Worm (Caenorhabditis elegans): Measurements from ENCODE around the gene srh-78.
A peak's percentile ranks its signal among the peaks of the same experiment; 100 is the strongest.

Gene srh-78

ce11 chrV:216847-217246, at the start of gene srh-78:
Gene srh-78 (plus strand): TSS chrV:217147.
- no peak for TF ChIP-seq che-1 (tag; optimal IDR thresholded peaks at IDR 0.05)
- no peak for TF ChIP-seq hlh-15 (tag; optimal IDR thresholded peaks at IDR 0.05)
- TF ChIP-seq eyg-1 (tag; optimal IDR thresholded peaks at IDR 0.05): no peak
- TF ChIP-seq unc-55 (GFP tag; optimal IDR thresholded peaks at IDR 0.05): no peak
- no peak for TF ChIP-seq K09A11.1 (tag; optimal IDR thresholded peaks at IDR 0.05; ENCODE audit: insufficient read depth)
- no peak for TF ChIP-seq dmd-4 (tag; optimal IDR thresholded peaks at IDR 0.05; ENCODE audit: borderline replicate concordance)
- TF ChIP-seq ceh-18 (tag; optimal IDR thresholded peaks at IDR 0.05): no peak
- TF ChIP-seq zip-5 (tag; optimal IDR thresholded peaks at IDR 0.05): no peak
- no peak for TF ChIP-seq syd-9 (tag; optimal IDR thresholded peaks at IDR 0.05)
- no peak for TF ChIP-seq Y22D7AL.16 (tag; optimal IDR thresholded peaks at IDR 0.05)
- no peak for TF ChIP-seq lin-11 (tag; optimal IDR thresholded peaks at IDR 0.05)
- no peak for TF ChIP-seq unc-3 (GFP tag; conservative IDR thresholded peaks at IDR 0.05)
- no peak for TF ChIP-seq unc-3 (tag; optimal IDR thresholded peaks at IDR 0.05)
- TF ChIP-seq pros-1 (tag; optimal IDR thresholded peaks at IDR 0.05): no peak
- no peak for TF ChIP-seq ceh-9 (tag; optimal IDR thresholded peaks at IDR 0.05)
- TF ChIP-seq ceh-22 (tag; optimal IDR thresholded peaks at IDR 0.05): no peak
- TF ChIP-seq sdc-2 (tag; optimal IDR thresholded peaks at IDR 0.05): no peak
- no peak for TF ChIP-seq sox-4 (tag; optimal IDR thresholded peaks at IDR 0.05)
- TF ChIP-seq hlh-13 (GFP tag; optimal IDR thresholded peaks at IDR 0.05): no peak

- TF ChIP-seq pha-4 (tag; optimal IDR thresholded peaks at IDR 0.05): no peak
- no peak for TF ChIP-seq pha-2 (tag; optimal IDR thresholded peaks at IDR 0.05)
- no peak for TF ChIP-seq elt-2 (tag; optimal IDR thresholded peaks at IDR 0.05)
- TF ChIP-seq ref-2 (tag; optimal IDR thresholded peaks at IDR 0.05): no peak
- no peak for TF ChIP-seq ceh-30 (tag; optimal IDR thresholded peaks at IDR 0.05)
- no peak for TF ChIP-seq rnt-1 (tag; optimal IDR thresholded peaks at IDR 0.05)
- TF ChIP-seq Y22D7AL.16 (tag; optimal IDR thresholded peaks at IDR 0.05): no peak
- TF ChIP-seq fax-1 (tag; optimal IDR thresholded peaks at IDR 0.05): no peak
These were observed 44.8 kb upstream of the srh-78 start, which contains the start of gene cfap-36 for ce11 chrV:172110-172509. Gene cfap-36 (minus strand): TSS chrV:172210.

ce11 chrV:173437-173836, 43.5 kb upstream of the srh-78 start:
- no peak for TF ChIP-seq ztf-16 (tag; optimal IDR thresholded peaks at IDR 0.05)
- peak; percentile 1 for TF ChIP-seq T23F11.4 (GFP tag; optimal IDR thresholded peaks at IDR 0.05)

ce11 chrV:174520-174919, 42.4 kb upstream of the srh-78 start:
- TF ChIP-seq ceh-14 (tag; optimal IDR thresholded peaks at IDR 0.05) (no peak), nfya-1 (tag; optimal IDR thresholded peaks at IDR 0.05) (peak; percentile 73), tbx-2 (tag; optimal IDR thresholded peaks at IDR 0.05) (no peak)

ce11 chrV:176870-177467, 40.0 kb upstream of the srh-78 start, which contains the start of gene cul-3:
Gene cul-3 (plus strand): TSS chrV:177417.
- TF ChIP-seq syd-9 (tag; optimal IDR thresholded peaks at IDR 0.05) (no peak), unc-42 (tag; optimal IDR thresholded peaks at IDR 0.05) (peak; percentile 4), ceh-48 (tag; optimal IDR thresholded peaks at IDR 0.05) (no peak), ztf-16 (tag; optimal IDR thresholded peaks at IDR 0.05) (peak; percentile 17), tbx-2 (tag; optimal IDR thresholded peaks at IDR 0.05) (no peak), hlh-30 (tag; optimal IDR thresholded peaks at IDR 0.05; ENCODE audit: insufficient read depth) (no peak), hlh-8 (tag; optimal IDR thresholded peaks at IDR 0.05) (no peak), ceh-9 (tag; optimal IDR thresholded peaks at IDR 0.05) (no peak), ceh-34 (tag; optimal IDR thresholded peaks at IDR 0.05) (no peak), nfya-1 (tag; optimal IDR thresholded peaks at IDR 0.05) (peak; percentile 39)
